Worm (Caenorhabditis elegans) whole organism, mixed stage, embryonic: ENCODE results near the gene srt-27.

Experiments
- bed-3 ChIP-seq: fragments of 200-800 bp; sonication (Bioruptor generic); optimal IDR thresholded peaks from 3 replicates; lab custom pipeline; 2018; ENCODE audit warnings: mild to moderate bottlenecking, missing genetic modification characterization, moderate library complexity, missing compliant biosample characterization
- blmp-1 ChIP-seq: fragments of 150-350 bp; optimal IDR thresholded peaks from 2 replicates; lab custom pipeline; 2014; ENCODE audit warnings: missing biosample characterization, missing genetic modification characterization
- ceh-39 ChIP-seq: fragments of 150-350 bp; optimal IDR thresholded peaks from 2 replicates; lab custom pipeline; 2014; ENCODE audit warnings: missing biosample characterization, missing genetic modification characterization
- ceh-83 ChIP-seq: fragments of 200-800 bp; sonication (Bioruptor generic); optimal IDR thresholded peaks from 2 replicates; lab custom pipeline; 2018; ENCODE audit warnings: mild to moderate bottlenecking, missing genetic modification characterization, missing compliant biosample characterization
- cnd-1 ChIP-seq: fragments of 200-800 bp; sonication (Bioruptor generic); optimal IDR thresholded peaks from 2 replicates; lab custom pipeline; 2018; ENCODE audit warnings: mild to moderate bottlenecking, missing genetic modification characterization, missing compliant biosample characterization
- drap-1 ChIP-seq: fragments of 200-800 bp; sonication (Bioruptor generic); optimal IDR thresholded peaks from 3 replicates; lab custom pipeline; 2018; ENCODE audit warnings: mild to moderate bottlenecking, missing genetic modification characterization, missing compliant biosample characterization
- elt-1 ChIP-seq: sonication (generic microtip); optimal IDR thresholded peaks from 2 replicates; lab custom pipeline; 2017; ENCODE audit warnings: missing genetic modification characterization, mild to moderate bottlenecking, missing compliant biosample characterization, antibody characterized with exemption, moderate library complexity, borderline replicate concordance; ENCODE audit not compliant: insufficient read depth
- elt-3 ChIP-seq: fragments of 150-350 bp; optimal IDR thresholded peaks from 2 replicates; lab custom pipeline; 2014; ENCODE audit warnings: missing biosample characterization, missing genetic modification characterization
- flh-1 ChIP-seq: fragments of 200-800 bp; sonication (Bioruptor generic); optimal IDR thresholded peaks from 2 replicates; lab custom pipeline; 2018; ENCODE audit warnings: mild to moderate bottlenecking, missing genetic modification characterization, moderate library complexity, missing compliant biosample characterization
- ham-2 ChIP-seq: fragments of 200-800 bp; sonication (Bioruptor generic); optimal IDR thresholded peaks from 2 replicates; lab custom pipeline; 2018; ENCODE audit warnings: mild to moderate bottlenecking, missing genetic modification characterization, missing compliant biosample characterization
- hlh-1 ChIP-seq: fragments of 150-350 bp; optimal IDR thresholded peaks from 2 replicates; lab custom pipeline; 2014; ENCODE audit warnings: missing biosample characterization, missing genetic modification reagents, missing genetic modification characterization
- lin-13 ChIP-seq: fragments of 150-350 bp; optimal IDR thresholded peaks from 2 replicates; lab custom pipeline; 2014; ENCODE audit warnings: missing biosample characterization, missing genetic modification characterization
- lsy-2 ChIP-seq: fragments of 150-350 bp; optimal IDR thresholded peaks from 2 replicates; lab custom pipeline; 2014; ENCODE audit warnings: missing biosample characterization, missing genetic modification characterization
- mab-5 ChIP-seq: fragments of 150-350 bp; optimal IDR thresholded peaks from 2 replicates; lab custom pipeline; 2014; ENCODE audit warnings: missing biosample characterization, missing genetic modification characterization
- mep-1 ChIP-seq: fragments of 150-350 bp; optimal IDR thresholded peaks from 2 replicates; lab custom pipeline; 2017; ENCODE audit warnings: missing biosample characterization, missing genetic modification reagents, missing genetic modification characterization, inconsistent platforms
- mls-2 ChIP-seq: sonication (generic microtip); optimal IDR thresholded peaks from 2 replicates; lab custom pipeline; 2016; ENCODE audit warnings: mild to moderate bottlenecking, missing genetic modification characterization, moderate library complexity, missing compliant biosample characterization
- nhr-12 ChIP-seq: fragments of 150-350 bp; optimal IDR thresholded peaks from 2 replicates; lab custom pipeline; 2014; ENCODE audit warnings: missing biosample characterization, missing genetic modification characterization
- nhr-2 ChIP-seq: fragments of 150-350 bp; optimal IDR thresholded peaks from 2 replicates; lab custom pipeline; 2014; ENCODE audit warnings: missing biosample characterization, missing genetic modification characterization
- nhr-237 ChIP-seq: fragments of 150-350 bp; optimal IDR thresholded peaks from 2 replicates; lab custom pipeline; 2014; ENCODE audit warnings: missing biosample characterization, missing genetic modification characterization
- nhr-28 ChIP-seq: fragments of 150-350 bp; optimal IDR thresholded peaks from 2 replicates; lab custom pipeline; 2014; ENCODE audit warnings: missing biosample characterization, missing genetic modification characterization
- nhr-76 ChIP-seq: sonication (generic microtip); optimal IDR thresholded peaks from 2 replicates; lab custom pipeline; 2017; ENCODE audit warnings: missing biosample characterization, missing genetic modification characterization
- sem-2 ChIP-seq: fragments of 200-800 bp; sonication (Bioruptor generic); optimal IDR thresholded peaks from 2 replicates; lab custom pipeline; 2018; ENCODE audit warnings: mild to moderate bottlenecking, missing genetic modification characterization, missing compliant biosample characterization
- snpc-4 ChIP-seq: fragments of 150-350 bp; optimal IDR thresholded peaks from 2 replicates; lab custom pipeline; 2014; ENCODE audit warnings: missing biosample characterization, missing genetic modification characterization
- sptf-1 ChIP-seq: sonication (generic microtip); optimal IDR thresholded peaks from 2 replicates; lab custom pipeline; 2017; ENCODE audit warnings: mild to moderate bottlenecking, missing genetic modification characterization, moderate library complexity, missing compliant biosample characterization
- tbx-8 ChIP-seq: fragments of 200-800 bp; sonication (Bioruptor generic); optimal IDR thresholded peaks from 2 replicates; lab custom pipeline; 2018; ENCODE audit warnings: mild to moderate bottlenecking, missing genetic modification characterization, moderate library complexity, missing compliant biosample characterization
- unc-120 ChIP-seq: sonication (generic microtip); optimal IDR thresholded peaks from 2 replicates; lab custom pipeline; 2017; ENCODE audit warnings: missing genetic modification characterization, missing compliant biosample characterization; ENCODE audit not compliant: poor library complexity, severe bottlenecking
- unc-39 ChIP-seq: fragments of 150-350 bp; optimal IDR thresholded peaks from 2 replicates; lab custom pipeline; 2014; ENCODE audit warnings: missing biosample characterization, missing genetic modification characterization
- unc-62 ChIP-seq: fragments of 150-350 bp; optimal IDR thresholded peaks from 2 replicates; lab custom pipeline; 2014; ENCODE audit warnings: missing biosample characterization, missing genetic modification reagents, missing genetic modification characterization
- zip-8 ChIP-seq: fragments of 150-350 bp; optimal IDR thresholded peaks from 2 replicates; lab custom pipeline; 2014; ENCODE audit warnings: missing biosample characterization, missing genetic modification characterization

srt-27 gene

ce11 chrV:2734360-2734759 is 13.7 kb upstream of the srt-27 start, which contains the start of gene srg-57:
TSS of gene srg-57 (minus strand) at chrV:2734460.
- no peak for TF ChIP-seq drap-1 (GFP tag; lab: Kevin White, UChicago)
- no peak for TF ChIP-seq tbx-8 (GFP tag; lab: Kevin White, UChicago)
- TF ChIP-seq unc-62 (GFP tag; lab: Kevin White, UChicago), result no peak
- no peak for TF ChIP-seq bed-3
- TF ChIP-seq sptf-1 (tag; lab: Kevin White, UChicago), result no peak
- no peak for TF ChIP-seq lsy-2 (tag; lab: Kevin White, UChicago)
- TF ChIP-seq ceh-83, result no peak
- TF ChIP-seq hlh-1 (tag; lab: Kevin White, UChicago), result no peak
- TF ChIP-seq nhr-237 (tag; lab: Kevin White, UChicago), result no peak

- TF ChIP-seq flh-1 (no peak), blmp-1 (no peak), lin-13 (tag; lab: Kevin White, UChicago) (no peak), nhr-76 (tag; lab: Kevin White, UChicago) (no peak), nhr-12 (tag; lab: Kevin White, UChicago) (no peak), mls-2 (tag; lab: Kevin White, UChicago) (no peak), bed-3 (no peak), sem-2 (GFP tag; lab: Kevin White, UChicago) (no peak), mab-5 (tag; lab: Kevin White, UChicago) (no peak), unc-39 (tag; lab: Kevin White, UChicago) (no peak), hlh-1 (tag; lab: Kevin White, UChicago) (no peak)
Measured at ce11 chrV:2730784-2731480, 10.3 kb upstream of the srt-27 start, which contains the start of gene dod-3. TSS of gene dod-3 (minus strand) at chrV:2731098.

DNA sequence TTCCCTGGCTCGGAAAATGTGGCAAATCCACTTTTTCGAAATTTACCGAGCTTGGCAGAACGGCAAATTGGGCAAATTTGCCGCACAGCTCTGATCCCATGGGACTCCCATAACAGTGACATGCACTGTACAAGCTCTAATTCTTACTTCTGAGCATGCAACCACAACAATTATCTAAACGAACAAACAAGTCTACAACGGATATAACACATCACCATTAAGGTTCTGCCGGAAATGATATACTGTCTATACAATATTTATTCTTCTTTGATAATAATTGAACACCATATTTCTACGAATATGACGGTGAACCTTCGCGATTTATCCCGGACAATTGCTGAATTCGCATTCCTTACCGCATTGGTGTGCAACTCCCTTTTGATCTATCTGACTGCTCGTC is 7.6 kb upstream of the srt-27 start, which contains the start of gene str-33:
Gene str-33 (plus strand): TSS at position 301 of the 400 bp plus-strand sequence.
- TF ChIP-seq mep-1 (no peak), snpc-4 (no peak), nhr-28 (tag; lab: Kevin White, UChicago) (no peak), mab-5 (tag; lab: Kevin White, UChicago) (no peak), sptf-1 (tag; lab: Kevin White, UChicago) (no peak), hlh-1 (tag; lab: Kevin White, UChicago) (no peak), nhr-2 (tag; lab: Kevin White, UChicago) (no peak), elt-3 (tag; lab: Kevin White, UChicago) (no peak)
- TF ChIP-seq, all 35 proteins: peak for 0

- TF ChIP-seq unc-120 (no peak), unc-39 (tag; lab: Kevin White, UChicago) (no peak), elt-1 (no peak), elt-3 (tag; lab: Kevin White, UChicago) (no peak), cnd-1 (tag; lab: Kevin White, UChicago) (no peak), mls-2 (tag; lab: Kevin White, UChicago) (no peak), ceh-39 (tag; lab: Kevin White, UChicago) (no peak), sem-2 (GFP tag; lab: Kevin White, UChicago) (no peak), nhr-237 (tag; lab: Kevin White, UChicago) (no peak), ham-2 (GFP tag; lab: Kevin White, UChicago) (no peak), nhr-76 (tag; lab: Kevin White, UChicago) (no peak), ceh-83 (no peak), nhr-2 (tag; lab: Kevin White, UChicago) (no peak), zip-8 (tag; lab: Kevin White, UChicago) (no peak), nhr-12 (tag; lab: Kevin White, UChicago) (no peak), blmp-1 (no peak), mab-5 (tag; lab: Kevin White, UChicago) (no peak)
Measured at ce11 chrV:2727101-2727500, 6.4 kb upstream of the srt-27 start, which contains the start of gene str-13. TSS of gene str-13 (minus strand) at chrV:2727201.

DNA sequence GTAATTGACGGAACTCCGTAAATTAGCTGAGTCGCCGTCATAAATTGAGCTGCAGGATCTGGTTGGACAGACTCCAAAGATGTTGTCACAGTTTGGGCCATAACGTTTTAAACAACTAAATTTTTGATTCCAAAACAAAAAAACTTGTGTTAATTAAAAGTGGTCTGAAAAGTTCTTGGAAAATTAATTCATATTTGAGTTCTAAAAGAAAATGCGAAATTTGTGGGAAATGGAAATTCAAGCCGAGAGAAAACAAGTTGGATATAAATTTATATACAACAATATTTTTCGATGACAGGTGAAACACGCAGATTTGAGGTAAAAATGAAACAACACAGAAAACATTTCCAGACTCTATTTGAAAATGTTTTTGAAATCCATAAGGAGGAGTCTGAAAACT is 4.6 kb upstream of the srt-27 start, which contains the start of gene srg-59:
Gene srg-59 (minus strand): TSS at position 101 of the 400 bp plus-strand sequence.
- TF ChIP-seq cnd-1 (tag; lab: Kevin White, UChicago) (no peak), nhr-237 (tag; lab: Kevin White, UChicago) (no peak)
